Fruit fly (Drosophila melanogaster): ENCODE measurements around the gene RpL24.

- TF ChIP-seq psq (optimal IDR thresholded peaks at IDR 0.05) (no peak), insv (optimal IDR thresholded peaks at IDR 0.05) (no peak), Myc (optimal IDR thresholded peaks at IDR 0.05) (no peak), ttk (optimal IDR thresholded peaks at IDR 0.05) (no peak), h (optimal IDR thresholded peaks at IDR 0.05) (no peak), Sin3A (optimal IDR thresholded peaks at IDR 0.05) (no peak)
Measured at dm6 chr2L:13399565-13399964, 4.6 kb upstream of the RpL24 start.

Measured in Kc167 (cell line).